Worm (Caenorhabditis elegans): Measurements from ENCODE around the gene str-19.

ce11 chrV:15730459-15730858 is 13.8 kb downstream of the str-19 start, which contains the start of gene Y6E2A.10:
- TF ChIP-seq F13C5.2 (tag; optimal IDR thresholded peaks at IDR 0.05) (no peak), ama-1 (optimal IDR thresholded peaks at IDR 0.05) (no peak), pes-1 (GFP tag; IDR thresholded peaks at IDR 0.05) (no peak), tbx-37 (GFP tag; conservative IDR thresholded peaks at IDR 0.05) (no peak), hmbx-1 (tag; optimal IDR thresholded peaks at IDR 0.05) (no peak), aly-1 (tag; optimal IDR thresholded peaks at IDR 0.05) (no peak), ceh-36 (tag; optimal IDR thresholded peaks at IDR 0.05) (no peak), tbx-11 (GFP tag; IDR thresholded peaks at IDR 0.05) (no peak), flt-1 (GFP tag; IDR thresholded peaks at IDR 0.05) (no peak), ets-7 (tag; optimal IDR thresholded peaks at IDR 0.05) (no peak), hnd-1 (tag; optimal IDR thresholded peaks at IDR 0.05) (no peak), hmg-4 (GFP tag; optimal IDR thresholded peaks at IDR 0.05) (no peak), scrt-1 (GFP tag; IDR thresholded peaks at IDR 0.05) (no peak), ceh-13 (GFP tag; optimal IDR thresholded peaks at IDR 0.05) (no peak)
